Worm (Caenorhabditis elegans) whole organism, young adult: ENCODE results near the gene hpo-33.

ENCODE experiments used
- Y53F4B.3 ChIP-seq: fragments of 200-800 bp; sonication (Bioruptor generic); IDR thresholded peaks from 2 replicates; pipeline ENCODE4 v1.3.6; 2022; ENCODE audit warnings: missing genetic modification reagents, missing genetic modification characterization, missing compliant biosample characterization
- Y56A3A.18 ChIP-seq: fragments of 200-800 bp; sonication (Bioruptor generic); IDR thresholded peaks from 2 replicates; pipeline ENCODE4 v1.3.6; 2022; ENCODE audit warnings: missing genetic modification reagents, missing genetic modification characterization, missing compliant biosample characterization
- Y79H2A.3 ChIP-seq: fragments of 200-800 bp; sonication (Bioruptor generic); conservative IDR thresholded peaks from 2 replicates; pipeline ENCODE4 v1.3.6; 2022; ENCODE audit warnings: missing genetic modification reagents, missing genetic modification characterization, missing compliant biosample characterization
- ama-1 ChIP-seq, 3 experiments: fragments of 150-350 bp in 1 of 3; sonication (generic microtip) in 2 of 3; optimal IDR thresholded peaks; 2 replicates each; lab custom pipeline; 2014 to 2018; ENCODE audit warnings: missing biosample characterization in 2 of 3, missing genetic modification characterization in 2 of 3, missing genetic modification reagents in 2 of 3
- pha-4 ChIP-seq: fragments of 150-350 bp; sonication (generic microtip); optimal IDR thresholded peaks from 2 replicates; lab custom pipeline; 2014; ENCODE audit warnings: missing biosample characterization, missing genetic modification reagents, missing genetic modification characterization
- sdz-38 ChIP-seq: sonication (generic microtip); optimal IDR thresholded peaks from 2 replicates; lab custom pipeline; 2016; ENCODE audit warnings: missing genotype, missing genetic modification characterization, missing compliant biosample characterization

ce11 chrV:17019690-17020089 lies 22.7 kb upstream of the hpo-33 start, which contains the start of gene F49H6.17:
- TF ChIP-seq Y56A3A.18 (GFP tag; lab: Robert Waterston, UW) (no peak), ama-1 (optimal IDR thresholded peaks at IDR 0.05; lab: Kevin White, UChicago) (no peak), ama-1 (GFP tag; optimal IDR thresholded peaks at IDR 0.05; lab: Kevin White, UChicago) (no peak), pha-4 (tag; lab: Kevin White, UChicago) (no peak), Y53F4B.3 (GFP tag; lab: Robert Waterston, UW) (no peak), sdz-38 (tag; lab: Kevin White, UChicago) (no peak), Y79H2A.3 (GFP tag; lab: Robert Waterston, UW) (no peak)
